Fruit fly (Drosophila melanogaster): ENCODE measurements around the gene Mcm6.
A peak's percentile ranks its signal among the peaks of the same experiment; 100 is the strongest.

Mcm6 gene

dm6 chrX:6642593-6643257 lies 31.5 kb upstream of the Mcm6 start (continued):
- TF ChIP-seq dan (GFP tag; IDR thresholded peaks at IDR 0.05): no peak
- no peak for TF ChIP-seq CG13775 (GFP tag; optimal IDR thresholded peaks at IDR 0.05)
- no peak for TF ChIP-seq CG6175 (GFP tag; IDR thresholded peaks at IDR 0.05)
- no peak for TF ChIP-seq CG17912 (GFP tag; optimal IDR thresholded peaks at IDR 0.05)
- peak; percentile 56; the same call in 1 of the 2 replicates for TF ChIP-seq ara (GFP tag; IDR thresholded peaks at IDR 0.05)
- no peak for TF ChIP-seq CG5180 (GFP tag; optimal IDR thresholded peaks at IDR 0.05)
- no peak for TF ChIP-seq tna (GFP tag; IDR thresholded peaks at IDR 0.05; ENCODE audit: partially characterized antibody)
- no peak for TF ChIP-seq CG6813 (GFP tag; optimal IDR thresholded peaks at IDR 0.05)
- TF ChIP-seq kni (GFP tag; optimal IDR thresholded peaks at IDR 0.05): no peak
- peak; percentile 67 for TF ChIP-seq CG10979 (tag; optimal IDR thresholded peaks at IDR 0.05)
- no peak for TF ChIP-seq hkb (optimal IDR thresholded peaks at IDR 0.05)
- peak; percentile 61; the same call in 1 of the 2 replicates for TF ChIP-seq hkb (GFP tag; IDR thresholded peaks at IDR 0.05)
- no peak for TF ChIP-seq slbo (GFP tag; IDR thresholded peaks at IDR 0.05)
- TF ChIP-seq CG9932 (GFP tag; IDR thresholded peaks at IDR 0.05): no peak
- no peak for TF ChIP-seq NC2β (GFP tag; optimal IDR thresholded peaks at IDR 0.05)
- no peak for TF ChIP-seq pan (optimal IDR thresholded peaks at IDR 0.05)
- no peak for TF ChIP-seq pan (GFP tag; optimal IDR thresholded peaks at IDR 0.05 in 1 of 2, IDR thresholded peaks at IDR 0.05 in 1 of 2)
- no peak for TF ChIP-seq CG7928 (GFP tag; optimal IDR thresholded peaks at IDR 0.05)
- TF ChIP-seq CG14710 (tag; optimal IDR thresholded peaks at IDR 0.05): peak; percentile 35
- TF ChIP-seq fd96Cb (tag; optimal IDR thresholded peaks at IDR 0.05): peak; percentile 34
- TF ChIP-seq ac (GFP tag; optimal IDR thresholded peaks at IDR 0.05): no peak
- TF ChIP-seq HLH4C (GFP tag; IDR thresholded peaks at IDR 0.05; ENCODE audit: partially characterized antibody): no peak
- no peak for TF ChIP-seq tx (GFP tag; optimal IDR thresholded peaks at IDR 0.05)
- peak; percentile 40 for TF ChIP-seq CG10267 (tag; optimal IDR thresholded peaks at IDR 0.05)
- TF ChIP-seq grau (tag; optimal IDR thresholded peaks at IDR 0.05): peak; percentile 36
- no peak for TF ChIP-seq zen (tag; optimal IDR thresholded peaks at IDR 0.05)
- TF ChIP-seq dpn (GFP tag; optimal IDR thresholded peaks at IDR 0.05): no peak
- TF ChIP-seq vvl (GFP tag; IDR thresholded peaks at IDR 0.05): peak; percentile 68; the same call in 1 of the 2 replicates
- no peak for TF ChIP-seq HHEX (GFP tag; optimal IDR thresholded peaks at IDR 0.05)
- no peak for TF ChIP-seq CG6254 (GFP tag; optimal IDR thresholded peaks at IDR 0.05)
- no peak for TF ChIP-seq cad (GFP tag; optimal IDR thresholded peaks at IDR 0.05)
- TF ChIP-seq CG33213 (GFP tag; optimal IDR thresholded peaks at IDR 0.05): no peak
- TF ChIP-seq CG12659 (GFP tag; optimal IDR thresholded peaks at IDR 0.05): no peak
- no peak for TF ChIP-seq CG13287 (GFP tag; IDR thresholded peaks at IDR 0.05; ENCODE audit: partially characterized antibody)
- TF ChIP-seq ash1 (GFP tag; optimal IDR thresholded peaks at IDR 0.05): no peak
- no peak for TF ChIP-seq Hand (GFP tag; optimal IDR thresholded peaks at IDR 0.05)
- no peak for TF ChIP-seq CG4404 (GFP tag; IDR thresholded peaks at IDR 0.05)
- no peak for TF ChIP-seq Eip74EF (GFP tag; optimal IDR thresholded peaks at IDR 0.05)
- no peak for TF ChIP-seq CG3407 (GFP tag; optimal IDR thresholded peaks at IDR 0.05)
- TF ChIP-seq CoRest (tag; optimal IDR thresholded peaks at IDR 0.05): peak; percentile 15
- no peak for TF ChIP-seq CG8765 (GFP tag; IDR thresholded peaks at IDR 0.05)
- TF ChIP-seq Kr (GFP tag; optimal IDR thresholded peaks at IDR 0.05): no peak
- no peak for TF ChIP-seq CG18011 (GFP tag; optimal IDR thresholded peaks at IDR 0.05)
- no peak for TF ChIP-seq CG42726 (GFP tag; IDR thresholded peaks at IDR 0.05; ENCODE audit: partially characterized antibody)
- TF ChIP-seq CG15011 (GFP tag; optimal IDR thresholded peaks at IDR 0.05): no peak
- TF ChIP-seq MESR4 (GFP tag; optimal IDR thresholded peaks at IDR 0.05): no peak
- TF ChIP-seq odd (GFP tag; optimal IDR thresholded peaks at IDR 0.05): no peak
- TF ChIP-seq NFAT (GFP tag; IDR thresholded peaks at IDR 0.05): no peak
- TF ChIP-seq CG2120 (GFP tag; optimal IDR thresholded peaks at IDR 0.05): no peak
